Fruit fly (Drosophila melanogaster) S2 (cell line): ENCODE measurements around the gene RluA-1.

Experiments
- CG8478 ChIP-seq: fragments of >200 bp; optimal IDR thresholded peaks from 2 replicates; lab custom pipeline; 2018
- CTCF ChIP-seq, 2 experiments: fragments of >200 bp; optimal IDR thresholded peaks; 2 replicates each; lab custom pipeline; 2018

DNA sequence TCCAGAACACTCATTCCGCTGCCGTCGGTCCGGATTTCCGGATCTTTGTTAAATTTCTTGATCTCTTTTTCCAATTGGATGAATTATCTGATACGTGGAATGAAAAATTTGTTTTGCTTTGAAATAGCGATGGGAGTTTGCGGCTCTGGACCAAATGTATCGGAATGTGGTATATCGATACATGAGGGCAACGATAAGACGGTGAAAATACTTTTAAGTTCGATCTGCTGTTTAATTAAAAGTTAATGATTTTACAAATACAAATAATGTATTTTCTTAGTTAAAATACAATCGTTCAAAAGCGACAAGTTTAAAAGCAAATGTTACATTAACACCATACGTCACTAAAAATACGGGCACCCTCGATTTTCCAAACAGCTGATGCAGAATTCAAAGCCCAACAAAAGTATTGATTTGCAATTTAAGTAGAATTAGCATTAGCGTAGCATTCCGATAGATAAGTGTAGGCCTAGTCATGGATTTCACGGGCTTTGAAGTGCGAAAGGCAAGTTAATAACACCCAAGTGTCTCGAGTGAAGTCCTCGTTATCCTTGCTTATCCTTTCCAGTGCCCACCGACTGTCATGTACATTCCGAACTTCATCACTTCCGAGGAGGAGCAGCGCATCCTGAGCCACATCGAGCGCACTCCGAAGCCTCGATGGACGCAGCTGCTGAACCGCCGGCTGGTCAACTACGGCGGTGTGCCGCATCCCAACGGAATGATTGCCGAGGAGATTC is 14.5 kb upstream of the RluA-1 start, which contains the start of the genes Cog4 and CG6144:
- TF ChIP-seq CG8478 (no peak), CTCF (optimal IDR thresholded peaks at IDR 0.05; lab: Kevin White, UChicago) (no peak)
